Worm (Caenorhabditis elegans): ENCODE data around the gene T11F9.14.

Gene T11F9.14

DNA sequence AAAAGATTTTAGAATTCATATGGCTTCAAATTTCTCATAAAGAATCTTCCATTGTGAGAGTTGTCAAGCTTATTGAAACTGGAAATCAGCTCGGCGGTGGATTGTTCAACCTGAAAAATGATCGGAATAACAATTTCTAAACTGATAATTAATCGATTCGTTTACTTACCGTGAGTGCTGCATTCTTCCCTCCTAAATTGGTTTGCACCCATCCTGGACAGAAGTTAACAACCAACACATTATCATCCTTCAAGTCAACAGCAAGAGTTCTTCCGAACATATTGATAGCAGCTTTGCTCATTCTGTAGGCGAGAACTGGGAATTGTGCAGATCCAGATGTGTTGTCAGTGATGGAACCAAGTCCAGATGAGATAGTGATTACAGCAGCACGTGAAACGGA lies 34.5 kb upstream of the T11F9.14 start:
- TF ChIP-seq cog-1 (tag; optimal IDR thresholded peaks at IDR 0.05) (no peak), klf-2 (GFP tag; conservative IDR thresholded peaks at IDR 0.05) (no peak), ztf-23 (GFP tag; IDR thresholded peaks at IDR 0.05) (no peak), ztf-29 (GFP tag; IDR thresholded peaks at IDR 0.05) (no peak), tab-1 (GFP tag; IDR thresholded peaks at IDR 0.05) (no peak)

DNA sequence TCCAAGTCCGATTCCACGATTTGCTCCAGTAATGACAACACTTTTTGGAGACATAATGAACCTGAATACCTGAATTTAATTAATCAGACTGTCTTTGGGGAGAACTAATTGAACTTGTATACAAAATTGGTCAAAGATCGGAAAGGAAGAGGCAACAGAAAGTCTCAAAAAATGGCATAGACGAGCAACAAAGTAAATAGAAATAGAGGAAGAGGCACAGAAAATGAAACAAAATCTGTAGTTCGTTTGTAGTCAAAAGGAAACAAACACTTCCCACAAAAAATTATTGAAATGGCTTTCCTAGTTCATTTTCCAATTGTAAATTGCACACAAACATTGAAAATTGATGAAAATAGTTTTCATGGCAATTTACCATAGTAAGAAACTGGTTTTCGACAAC lies 34.0 kb upstream of the T11F9.14 start, which contains the start of gene C55A6.6:
TSS of gene C55A6.6 (minus strand) at position 61 of the 400 bp plus-strand sequence.
- no peak for TF ChIP-seq flt-1 (GFP tag; IDR thresholded peaks at IDR 0.05)
- TF ChIP-seq ztf-29 (GFP tag; IDR thresholded peaks at IDR 0.05) = no peak
- no peak for TF ChIP-seq T22C8.4 (GFP tag; IDR thresholded peaks at IDR 0.05)
- TF ChIP-seq klf-2 (GFP tag; conservative IDR thresholded peaks at IDR 0.05) = no peak
- no peak for TF ChIP-seq cog-1 (tag; optimal IDR thresholded peaks at IDR 0.05)
- TF ChIP-seq tab-1 (GFP tag; IDR thresholded peaks at IDR 0.05) = no peak
- TF ChIP-seq ref-1 (GFP tag; conservative IDR thresholded peaks at IDR 0.05) = no peak
- TF ChIP-seq med-1 (GFP tag; optimal IDR thresholded peaks at IDR 0.05; ENCODE audit: insufficient read depth) = no peak
- TF ChIP-seq ztf-23 (GFP tag; IDR thresholded peaks at IDR 0.05) = no peak

DNA sequence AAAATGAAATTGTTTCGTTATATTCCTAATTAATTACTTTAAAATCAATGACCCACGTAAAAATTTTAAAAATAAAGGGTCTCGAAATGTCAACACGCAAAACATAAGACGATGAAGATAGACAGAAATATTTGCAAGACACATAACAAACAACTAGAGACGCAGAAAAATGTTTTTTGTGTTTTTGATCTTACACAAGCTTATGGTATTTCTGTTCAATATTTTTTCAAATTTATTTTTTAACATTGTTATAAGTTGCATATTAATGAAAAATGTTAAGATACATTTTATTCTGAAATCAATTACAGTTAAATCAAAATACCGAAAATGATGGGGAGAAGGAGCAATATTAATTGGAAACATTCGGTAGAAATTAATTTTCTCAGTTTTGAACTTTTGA lies 32.8 kb upstream of the T11F9.14 start, which contains the start of gene C55A6.3:
TSS of gene C55A6.3 (minus strand) at position 101 of the 400 bp plus-strand sequence.
- TF ChIP-seq cog-1 (tag; optimal IDR thresholded peaks at IDR 0.05) (no peak), tab-1 (GFP tag; IDR thresholded peaks at IDR 0.05) (no peak), ref-1 (GFP tag; conservative IDR thresholded peaks at IDR 0.05) (no peak), flt-1 (GFP tag; IDR thresholded peaks at IDR 0.05) (no peak), ztf-29 (GFP tag; IDR thresholded peaks at IDR 0.05) (no peak), klf-2 (GFP tag; conservative IDR thresholded peaks at IDR 0.05) (no peak), ztf-23 (GFP tag; IDR thresholded peaks at IDR 0.05) (no peak), med-1 (GFP tag; optimal IDR thresholded peaks at IDR 0.05; ENCODE audit: insufficient read depth) (no peak), T22C8.4 (GFP tag; IDR thresholded peaks at IDR 0.05) (no peak)

DNA sequence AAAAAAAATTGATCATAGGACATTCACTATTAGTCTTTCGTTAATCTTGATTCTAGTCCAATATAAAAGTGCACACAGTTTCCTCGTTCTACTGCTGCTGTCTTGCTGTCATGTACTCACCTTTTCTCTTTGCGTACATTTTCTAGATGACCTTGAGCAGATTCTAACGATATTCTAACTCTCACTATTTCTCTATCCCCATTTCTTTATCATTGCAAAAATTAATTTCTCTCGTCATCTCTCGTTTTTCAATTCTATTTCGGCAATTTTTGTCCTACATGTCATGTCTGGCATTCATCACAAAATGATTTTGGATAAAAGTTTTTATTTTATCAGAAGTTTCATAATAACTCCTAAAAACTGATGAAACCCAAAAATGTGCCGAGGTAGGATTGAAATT lies 28.1 kb upstream of the T11F9.14 start, which contains the start of gene ttll-5:
TSS of gene ttll-5 (plus strand) at position 288 of the 400 bp plus-strand sequence.
- TF ChIP-seq cog-1 (tag; optimal IDR thresholded peaks at IDR 0.05) (no peak), tab-1 (GFP tag; IDR thresholded peaks at IDR 0.05) (no peak), T22C8.4 (GFP tag; IDR thresholded peaks at IDR 0.05) (no peak), klf-2 (GFP tag; conservative IDR thresholded peaks at IDR 0.05) (no peak), med-1 (GFP tag; optimal IDR thresholded peaks at IDR 0.05; ENCODE audit: insufficient read depth) (no peak), ref-1 (GFP tag; conservative IDR thresholded peaks at IDR 0.05) (no peak), flt-1 (GFP tag; IDR thresholded peaks at IDR 0.05) (no peak), ztf-23 (GFP tag; IDR thresholded peaks at IDR 0.05) (no peak), ztf-29 (GFP tag; IDR thresholded peaks at IDR 0.05) (no peak)

DNA sequence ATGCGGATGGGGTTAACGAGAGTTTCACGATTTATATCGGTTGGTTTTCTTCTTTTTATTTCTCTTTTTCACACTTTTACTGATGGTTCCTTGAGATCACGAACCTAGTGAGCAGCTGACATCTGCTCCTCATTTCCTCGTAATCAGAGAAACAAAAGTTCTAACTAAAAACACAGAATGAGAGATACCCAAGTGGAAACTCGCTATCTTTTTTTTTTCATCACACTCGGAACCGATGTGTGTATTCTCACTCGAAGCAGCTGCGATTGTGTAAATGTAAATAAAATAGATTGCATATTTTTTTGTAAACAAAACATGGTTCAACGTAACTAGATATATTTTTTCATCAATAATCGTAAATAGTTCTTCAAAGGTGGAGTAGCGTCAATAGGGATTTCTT lies 25.7 kb upstream of the T11F9.14 start:
- TF ChIP-seq ztf-29 (GFP tag; IDR thresholded peaks at IDR 0.05) (no peak), ref-1 (GFP tag; conservative IDR thresholded peaks at IDR 0.05) (no peak), T22C8.4 (GFP tag; IDR thresholded peaks at IDR 0.05) (no peak), tab-1 (GFP tag; IDR thresholded peaks at IDR 0.05) (no peak), cog-1 (tag; optimal IDR thresholded peaks at IDR 0.05) (no peak), med-1 (GFP tag; optimal IDR thresholded peaks at IDR 0.05; ENCODE audit: insufficient read depth) (no peak), ztf-23 (GFP tag; IDR thresholded peaks at IDR 0.05) (no peak), klf-2 (GFP tag; conservative IDR thresholded peaks at IDR 0.05) (no peak), flt-1 (GFP tag; IDR thresholded peaks at IDR 0.05) (no peak)

DNA sequence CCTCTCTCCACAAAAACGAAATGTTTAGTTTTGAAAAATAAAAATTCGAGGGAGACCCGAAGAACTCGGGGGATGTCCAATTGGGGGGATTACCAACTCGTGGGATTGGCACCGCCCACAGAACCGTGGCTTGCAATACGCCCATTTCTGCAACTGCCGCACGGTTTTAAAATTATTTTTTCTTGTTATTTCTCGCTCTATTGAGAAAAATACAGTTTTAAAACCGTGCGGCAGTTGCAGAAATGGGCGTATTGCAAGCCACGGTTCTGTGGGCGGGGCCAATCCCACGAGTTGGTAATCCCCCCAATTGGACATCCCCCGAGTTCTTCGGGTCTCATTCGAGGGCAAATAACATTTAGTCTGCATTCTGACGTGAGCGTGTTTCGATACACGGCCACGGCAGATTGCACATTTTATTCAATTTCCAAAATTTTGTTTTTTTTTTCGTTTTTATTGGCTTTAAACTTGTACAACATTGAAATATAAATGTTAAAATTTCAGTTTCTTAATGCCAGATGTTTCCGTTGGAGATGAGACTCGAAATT lies 24.3 kb upstream of the T11F9.14 start, which contains the start of the genes C55A6.1 and C55A6.10:
TSS of gene C55A6.1 (minus strand) at position 116 of the 545 bp plus-strand sequence.
TSS of gene C55A6.10 (plus strand) at position 495 of the 545 bp plus-strand sequence.
- 0 out of 2 replicates have a peak, but pooled peaks have one; percentile 39 for TF ChIP-seq tab-1 (GFP tag; IDR thresholded peaks at IDR 0.05)
- TF ChIP-seq flt-1 (GFP tag; IDR thresholded peaks at IDR 0.05) = 0 out of 2 replicates have a peak, but pooled peaks have one; percentile 24
- TF ChIP-seq cog-1 (tag; optimal IDR thresholded peaks at IDR 0.05) = peak; percentile 1
- peak; percentile 68; the same call in 1 of the 2 replicates for TF ChIP-seq ztf-23 (GFP tag; IDR thresholded peaks at IDR 0.05)

DNA sequence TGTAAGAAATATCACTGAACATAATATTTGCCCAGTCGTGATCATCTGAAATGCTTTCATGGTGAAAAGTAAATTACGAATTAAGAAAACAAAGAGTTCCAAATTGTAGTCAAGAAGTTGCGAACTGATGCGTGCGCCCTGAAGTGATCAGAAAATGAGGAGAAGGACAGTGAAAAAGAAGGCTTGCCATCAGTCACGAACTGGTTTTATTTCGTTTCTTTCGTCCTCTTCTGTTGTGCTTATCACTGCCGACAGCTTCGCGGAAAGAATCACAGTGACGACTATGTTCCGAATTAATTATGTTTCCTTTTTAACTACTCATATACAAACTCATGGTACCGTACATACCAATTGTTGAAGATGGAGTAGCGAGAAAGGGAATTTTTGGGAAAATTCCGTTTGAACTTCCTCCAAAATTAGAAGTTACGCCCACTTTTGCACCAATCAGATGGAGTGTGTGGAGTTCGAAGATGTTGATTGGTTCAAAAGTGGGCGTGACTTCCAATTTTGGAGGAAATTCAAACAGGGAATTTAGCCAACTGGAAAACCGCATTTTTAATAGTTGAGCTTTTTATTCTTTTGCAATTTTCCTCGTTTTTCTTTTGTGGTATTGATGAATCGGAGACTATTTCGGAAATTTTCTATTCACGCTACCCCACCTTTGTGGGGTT lies 22.6 kb upstream of the T11F9.14 start, which contains the start of gene C55A6.12:
TSS of gene C55A6.12 (minus strand) at position 51 of the 671 bp plus-strand sequence.
- TF ChIP-seq ztf-29 (GFP tag; IDR thresholded peaks at IDR 0.05) (no peak), med-1 (GFP tag; optimal IDR thresholded peaks at IDR 0.05; ENCODE audit: insufficient read depth) (no peak), ztf-23 (GFP tag; IDR thresholded peaks at IDR 0.05) (0 out of 2 replicates have a peak, but pooled peaks have one; percentile 32), flt-1 (GFP tag; IDR thresholded peaks at IDR 0.05) (no peak)

DNA sequence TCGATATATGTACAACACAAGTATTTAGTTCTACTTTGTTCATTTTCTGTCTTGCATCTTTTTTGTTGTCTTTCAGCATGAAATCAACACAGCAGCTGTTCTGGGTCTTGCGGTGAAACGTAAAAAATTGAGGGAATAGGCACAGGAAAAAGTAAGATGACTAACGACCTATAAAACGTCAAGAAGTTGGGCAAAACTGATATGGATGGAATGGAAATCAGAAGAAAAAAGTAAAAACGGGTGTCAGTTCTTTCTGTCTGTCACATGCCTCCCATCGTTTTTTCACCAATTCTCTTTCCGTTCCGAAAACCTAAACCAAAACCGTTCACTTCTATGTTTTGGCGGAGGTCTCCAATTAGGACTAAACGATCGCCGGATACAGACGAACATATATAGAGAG lies 20.3 kb upstream of the T11F9.14 start:
- TF ChIP-seq ztf-23 (GFP tag; IDR thresholded peaks at IDR 0.05) = no peak

DNA sequence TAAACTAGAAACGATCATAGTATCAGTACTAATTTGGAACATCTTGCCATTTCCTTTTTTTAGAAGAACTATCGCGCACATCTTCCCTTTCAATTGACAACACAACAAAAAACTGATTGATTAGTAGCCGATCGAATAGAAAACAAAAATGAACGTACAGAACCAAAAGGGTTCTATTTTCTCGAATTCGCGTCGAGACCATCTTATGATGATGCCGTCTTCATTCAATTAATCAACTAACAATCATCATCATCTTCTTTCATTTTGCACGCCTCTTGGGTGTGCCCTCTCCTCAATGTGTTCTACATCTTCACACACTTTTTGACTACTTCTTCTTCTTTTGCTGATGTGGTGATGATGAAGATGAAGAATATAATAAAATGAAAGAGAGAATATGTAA lies 19.2 kb upstream of the T11F9.14 start:
- TF ChIP-seq cog-1 (tag; optimal IDR thresholded peaks at IDR 0.05) = no peak
- TF ChIP-seq ref-1 (GFP tag; conservative IDR thresholded peaks at IDR 0.05) = no peak
- TF ChIP-seq T22C8.4 (GFP tag; IDR thresholded peaks at IDR 0.05) = no peak
- no peak for TF ChIP-seq tab-1 (GFP tag; IDR thresholded peaks at IDR 0.05)
- TF ChIP-seq klf-2 (GFP tag; conservative IDR thresholded peaks at IDR 0.05) = no peak

DNA sequence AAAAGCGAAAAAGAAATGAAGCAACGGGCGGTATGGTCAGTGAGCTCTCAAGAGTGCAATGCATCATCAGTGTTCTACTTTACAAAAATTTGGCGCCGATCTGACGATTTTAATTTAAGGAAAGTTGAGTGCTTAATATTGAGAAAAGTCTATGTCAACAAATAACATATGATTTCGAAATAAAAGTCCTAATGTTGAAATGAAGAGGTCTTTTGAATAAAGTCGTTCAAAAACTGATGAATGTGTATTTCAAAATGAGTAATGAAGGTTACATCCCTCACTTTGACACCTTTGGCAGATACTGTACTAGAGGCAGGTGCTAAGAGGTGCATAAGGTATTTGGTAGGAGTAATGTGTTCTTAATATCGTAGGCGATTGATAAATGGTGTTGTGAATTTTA lies 16.8 kb upstream of the T11F9.14 start:
- TF ChIP-seq ztf-29 (GFP tag; IDR thresholded peaks at IDR 0.05) = no peak
- TF ChIP-seq med-1 (GFP tag; optimal IDR thresholded peaks at IDR 0.05; ENCODE audit: insufficient read depth) = no peak
